Worm (Caenorhabditis elegans) whole organism, young adult: ENCODE results near the gene eef-1B.2.

Source experiments
- B0035.1 ChIP-seq: sonication (generic microtip); optimal IDR thresholded peaks from 2 replicates; lab custom pipeline; 2016; ENCODE audit warnings: missing genetic modification characterization, mild to moderate bottlenecking, missing compliant biosample characterization, missing genotype, missing genetic modification reagents
- B0336.3 ChIP-seq: fragments of 200-800 bp; sonication (Bioruptor generic); IDR thresholded peaks from 2 replicates; pipeline ENCODE4 v1.3.6; 2022; ENCODE audit warnings: missing genetic modification characterization, missing compliant biosample characterization
- C06A6.2 ChIP-seq: fragments of 200-800 bp; sonication (Bioruptor generic); conservative IDR thresholded peaks from 2 replicates; pipeline ENCODE4 v1.3.6; 2022; ENCODE audit warnings: missing genetic modification characterization, missing compliant biosample characterization
- D2030.7 ChIP-seq: fragments of 200-800 bp; sonication (Bioruptor generic); IDR thresholded peaks from 2 replicates; pipeline ENCODE4 v1.3.6; 2022; ENCODE audit warnings: missing genetic modification reagents, missing genetic modification characterization, missing compliant biosample characterization
- F23B12.7 ChIP-seq: sonication (generic microtip); optimal IDR thresholded peaks from 2 replicates; lab custom pipeline; 2017; ENCODE audit warnings: missing genetic modification characterization, mild to moderate bottlenecking, missing compliant biosample characterization, antibody characterized with exemption, moderate library complexity; ENCODE audit not compliant: insufficient read depth
- F33H1.4 ChIP-seq: fragments of 200-800 bp; sonication (Bioruptor generic); IDR thresholded peaks from 2 replicates; pipeline ENCODE4 v1.3.6; 2022; ENCODE audit warnings: missing genetic modification reagents, missing genetic modification characterization, missing compliant biosample characterization
- F49E8.2 ChIP-seq: sonication (generic microtip); optimal IDR thresholded peaks from 3 replicates; lab custom pipeline; 2017; ENCODE audit warnings: missing genetic modification characterization, mild to moderate bottlenecking, missing compliant biosample characterization, antibody characterized with exemption, moderate library complexity; ENCODE audit not compliant: insufficient read depth
- K11D2.4 ChIP-seq: fragments of 200-800 bp; sonication (Bioruptor generic); IDR thresholded peaks from 2 replicates; pipeline ENCODE4 v1.3.6; 2022; ENCODE audit warnings: missing genetic modification reagents, missing genetic modification characterization, missing compliant biosample characterization
- K12H6.12 ChIP-seq: fragments of 200-800 bp; sonication (Bioruptor generic); optimal IDR thresholded peaks from 2 replicates; lab custom pipeline; 2018; ENCODE audit warnings: mild to moderate bottlenecking, missing genetic modification characterization, missing compliant biosample characterization
- Y67H2A.10 ChIP-seq: fragments of 200-800 bp; sonication (Bioruptor generic); conservative IDR thresholded peaks from 2 replicates; pipeline ENCODE4 v1.3.6; 2022; ENCODE audit warnings: missing genetic modification reagents, missing genetic modification characterization, missing compliant biosample characterization
- ama-1 ChIP-seq, 3 experiments: fragments of 150-350 bp in 1 of 3; sonication (generic microtip) in 2 of 3; optimal IDR thresholded peaks; 2 replicates each; lab custom pipeline; 2014 to 2018; ENCODE audit warnings: missing biosample characterization in 2 of 3, missing genetic modification characterization in 2 of 3, missing genetic modification reagents in 2 of 3
- attf-3 ChIP-seq: fragments of 200-800 bp; sonication (Bioruptor generic); conservative IDR thresholded peaks from 2 replicates; pipeline ENCODE4 v1.3.6; 2022; ENCODE audit warnings: missing genetic modification reagents, missing genetic modification characterization, missing compliant biosample characterization
- attf-5 ChIP-seq: fragments of 200-800 bp; sonication (Bioruptor generic); optimal IDR thresholded peaks from 2 replicates; lab custom pipeline; 2018; ENCODE audit warnings: mild to moderate bottlenecking, missing genetic modification characterization, missing compliant biosample characterization
- attf-6 ChIP-seq: fragments of 200-800 bp; sonication (Bioruptor generic); IDR thresholded peaks from 2 replicates; pipeline ENCODE4 v1.3.6; 2022; ENCODE audit warnings: missing genetic modification reagents, missing genetic modification characterization, missing compliant biosample characterization
- cebp-1 ChIP-seq, 2 experiments: fragments of 200-800 bp in 1 of 2; sonication (Bioruptor generic) in 1 of 2; sonication (generic microtip) in 1 of 2; IDR thresholded peaks in 1 of 2; optimal IDR thresholded peaks in 1 of 2; 2 replicates each; pipeline versions ENCODE4 v1.3.6 to Lab custom; 2017 to 2022; ENCODE audit warnings: missing compliant biosample characterization in 2 of 2, missing genetic modification characterization in 2 of 2, mild to moderate bottlenecking in 1 of 2, missing genetic modification reagents in 1 of 2, moderate library complexity in 1 of 2
- ceh-27 ChIP-seq: fragments of 200-800 bp; sonication (Bioruptor generic); optimal IDR thresholded peaks from 2 replicates; lab custom pipeline; 2018; ENCODE audit warnings: mild to moderate bottlenecking, missing genetic modification characterization, moderate library complexity, missing compliant biosample characterization
- ceh-58 ChIP-seq: fragments of 200-800 bp; sonication (Bioruptor generic); IDR thresholded peaks from 2 replicates; pipeline ENCODE4 v1.3.6; 2022; ENCODE audit warnings: missing genetic modification characterization, missing compliant biosample characterization
- dpl-1 ChIP-seq: fragments of 150-350 bp; optimal IDR thresholded peaks from 2 replicates; lab custom pipeline; 2014; ENCODE audit warnings: missing biosample characterization, missing genetic modification reagents, missing genetic modification characterization
- efl-1 ChIP-seq: fragments of 150-350 bp; optimal IDR thresholded peaks from 2 replicates; lab custom pipeline; 2014; ENCODE audit warnings: missing biosample characterization, missing genetic modification reagents, missing genetic modification characterization
- egrh-3 ChIP-seq: fragments of 200-800 bp; sonication (Bioruptor generic); IDR thresholded peaks from 2 replicates; pipeline ENCODE4 v1.3.6; 2022; ENCODE audit warnings: missing genetic modification reagents, missing genetic modification characterization, missing compliant biosample characterization
- hmg-1.2 ChIP-seq: fragments of 200-800 bp; sonication (Bioruptor generic); IDR thresholded peaks from 2 replicates; pipeline ENCODE4 v1.3.6; 2022; ENCODE audit warnings: missing genetic modification reagents, missing genetic modification characterization, missing compliant biosample characterization
- let-526 ChIP-seq: fragments of 200-800 bp; sonication (Bioruptor generic); IDR thresholded peaks from 2 replicates; pipeline ENCODE4 v1.3.6; 2022; ENCODE audit warnings: missing genetic modification reagents, missing genetic modification characterization, missing compliant biosample characterization
- let-607 ChIP-seq, 2 experiments: fragments of 200-800 bp in 1 of 2; sonication (Bioruptor generic) in 1 of 2; sonication (generic microtip) in 1 of 2; optimal IDR thresholded peaks; 2 replicates each; lab custom pipeline; 2016 to 2018; ENCODE audit warnings: mild to moderate bottlenecking in 2 of 2, missing compliant biosample characterization in 2 of 2, missing genetic modification characterization in 2 of 2, moderate library complexity in 2 of 2, missing genotype in 1 of 2
- lin-40 ChIP-seq: sonication (generic microtip); optimal IDR thresholded peaks from 2 replicates; lab custom pipeline; 2016; ENCODE audit warnings: missing genetic modification characterization, mild to moderate bottlenecking, missing compliant biosample characterization, missing genotype, missing genetic modification reagents
- lin-54 ChIP-seq: fragments of 200-800 bp; sonication (Bioruptor generic); optimal IDR thresholded peaks from 2 replicates; lab custom pipeline; 2018; ENCODE audit warnings: mild to moderate bottlenecking, missing genetic modification characterization, missing compliant biosample characterization
- lsl-1 ChIP-seq: fragments of 200-800 bp; sonication (Bioruptor generic); optimal IDR thresholded peaks from 2 replicates; lab custom pipeline; 2018; ENCODE audit warnings: mild to moderate bottlenecking, missing genetic modification characterization, moderate library complexity, missing compliant biosample characterization
- madf-3 ChIP-seq: fragments of 200-800 bp; sonication (Bioruptor generic); IDR thresholded peaks from 2 replicates; pipeline ENCODE4 v1.3.6; 2022; ENCODE audit warnings: missing genetic modification reagents, missing genetic modification characterization, missing compliant biosample characterization
- madf-6 ChIP-seq: fragments of 200-800 bp; sonication (Bioruptor generic); IDR thresholded peaks from 2 replicates; pipeline ENCODE4 v1.3.6; 2022; ENCODE audit warnings: missing genetic modification reagents, missing genetic modification characterization, missing compliant biosample characterization
- mcd-1 ChIP-seq: fragments of 200-800 bp; sonication (Bioruptor generic); IDR thresholded peaks from 2 replicates; pipeline ENCODE4 v1.3.6; 2022; ENCODE audit warnings: missing genetic modification reagents, missing genetic modification characterization, missing compliant biosample characterization
- nhr-27 ChIP-seq: fragments of 200-800 bp; sonication (Bioruptor generic); optimal IDR thresholded peaks from 2 replicates; lab custom pipeline; 2018; ENCODE audit warnings: mild to moderate bottlenecking, missing genetic modification characterization, moderate library complexity, missing compliant biosample characterization
- pbrm-1 ChIP-seq: fragments of 200-800 bp; sonication (Bioruptor generic); IDR thresholded peaks from 2 replicates; pipeline ENCODE4 v1.3.6; 2022; ENCODE audit warnings: missing genetic modification reagents, missing genetic modification characterization, missing compliant biosample characterization
- pha-4 ChIP-seq: fragments of 150-350 bp; sonication (generic microtip); optimal IDR thresholded peaks from 2 replicates; lab custom pipeline; 2014; ENCODE audit warnings: missing biosample characterization, missing genetic modification reagents, missing genetic modification characterization
- rcor-1 ChIP-seq: fragments of 200-800 bp; sonication (Bioruptor generic); IDR thresholded peaks from 2 replicates; pipeline ENCODE4 v1.3.6; 2022; ENCODE audit warnings: missing genetic modification reagents, missing genetic modification characterization, missing compliant biosample characterization
- repo-1 ChIP-seq: sonication (generic microtip); optimal IDR thresholded peaks from 2 replicates; lab custom pipeline; 2017; ENCODE audit warnings: mild to moderate bottlenecking, missing genetic modification characterization, missing compliant biosample characterization
- snpc-1.1 ChIP-seq: sonication (generic microtip); optimal IDR thresholded peaks from 2 replicates; lab custom pipeline; 2017; ENCODE audit warnings: missing genetic modification characterization, mild to moderate bottlenecking, missing compliant biosample characterization, antibody characterized with exemption, moderate library complexity, missing genotype, missing genetic modification reagents; ENCODE audit not compliant: insufficient read depth
- snpc-1.3 ChIP-seq: sonication (generic microtip); optimal IDR thresholded peaks from 2 replicates; lab custom pipeline; 2017; ENCODE audit warnings: missing genetic modification characterization, mild to moderate bottlenecking, missing compliant biosample characterization, antibody characterized with exemption, moderate library complexity, missing genotype, missing genetic modification reagents; ENCODE audit not compliant: insufficient read depth
- snpc-3.4 ChIP-seq: sonication (generic microtip); optimal IDR thresholded peaks from 2 replicates; lab custom pipeline; 2017; ENCODE audit warnings: missing genetic modification characterization, mild to moderate bottlenecking, missing compliant biosample characterization, antibody characterized with exemption, moderate library complexity, missing genotype, missing genetic modification reagents
- snpc-4 ChIP-seq, 5 experiments: fragments of 150-350 bp in 1 of 5; sonication (generic microtip) in 4 of 5; optimal IDR thresholded peaks; 2 replicates each; lab custom pipeline; 2014 to 2018; ENCODE audit warnings: missing genetic modification characterization in 5 of 5, missing biosample characterization in 3 of 5, antibody characterized with exemption in 2 of 5, mild to moderate bottlenecking in 2 of 5, missing compliant biosample characterization in 2 of 5, missing genotype in 2 of 5, moderate library complexity in 2 of 5, missing genetic modification reagents in 1 of 5
- tlf-1 ChIP-seq: fragments of 200-800 bp; sonication (Bioruptor generic); optimal IDR thresholded peaks from 2 replicates; lab custom pipeline; 2018; ENCODE audit warnings: mild to moderate bottlenecking, missing genetic modification characterization, missing compliant biosample characterization
- unc-130 ChIP-seq: sonication (generic microtip); optimal IDR thresholded peaks from 2 replicates; lab custom pipeline; 2016; ENCODE audit warnings: missing genetic modification reagents, missing genetic modification characterization, missing compliant biosample characterization
- zfh-2 ChIP-seq: fragments of 200-800 bp; sonication (Bioruptor generic); conservative IDR thresholded peaks from 2 replicates; pipeline ENCODE4 v1.3.6; 2022; ENCODE audit warnings: missing genetic modification reagents, missing genetic modification characterization, missing compliant biosample characterization
- ztf-18 ChIP-seq: sonication (generic microtip); optimal IDR thresholded peaks from 2 replicates; lab custom pipeline; 2016; ENCODE audit warnings: missing genotype, mild to moderate bottlenecking, missing genetic modification characterization, missing compliant biosample characterization
- ztf-25 ChIP-seq: fragments of 200-800 bp; sonication (Bioruptor generic); IDR thresholded peaks from 2 replicates; pipeline ENCODE4 v1.3.6; 2022; ENCODE audit warnings: missing genetic modification reagents, missing genetic modification characterization, missing compliant biosample characterization

Gene eef-1B.2

ce11 chrIV:15024426-15024825 lies 12.7 kb upstream of the eef-1B.2 start:
- TF ChIP-seq pha-4 (tag; lab: Kevin White, UChicago): no peak
- peak; percentile 67 for TF ChIP-seq zfh-2
- no peak for TF ChIP-seq ceh-27 (GFP tag; lab: Kevin White, UChicago)
- no peak for TF ChIP-seq egrh-3 (GFP tag; lab: Robert Waterston, UW)

ce11 chrIV:15025384-15025783 lies 11.7 kb upstream of the eef-1B.2 start, which contains the start of gene fcd-2:
TSS of gene fcd-2 (plus strand) at chrIV:15025710.
- TF ChIP-seq B0035.1 (tag; lab: Kevin White, UChicago) (peak; percentile 23), lsl-1 (GFP tag; lab: Kevin White, UChicago) (peak; percentile 23), ama-1 (optimal IDR thresholded peaks at IDR 0.05; lab: Kevin White, UChicago) (no peak), ama-1 (GFP tag; optimal IDR thresholded peaks at IDR 0.05; lab: Kevin White, UChicago) (peak in 1 of 2 experiments; percentile 24), lin-40 (tag; lab: Kevin White, UChicago) (peak; percentile 15), F33H1.4 (GFP tag; lab: Robert Waterston, UW) (peak; percentile 37; the same call in 1 of the 2 replicates), madf-6 (GFP tag; lab: Robert Waterston, UW) (peak; percentile 61), attf-3 (GFP tag; lab: Robert Waterston, UW) (peak; percentile 95), let-526 (GFP tag; lab: Robert Waterston, UW) (no peak), F49E8.2 (tag; lab: Kevin White, UChicago) (peak; percentile 43), pbrm-1 (GFP tag; lab: Robert Waterston, UW) (no peak), ztf-25 (GFP tag; lab: Robert Waterston, UW) (no peak), efl-1 (GFP tag; lab: Kevin White, UChicago) (peak; percentile 96), attf-6 (peak; percentile 89), madf-3 (GFP tag; lab: Robert Waterston, UW) (0 out of 2 replicates have a peak, but pooled peaks have one; percentile 4), attf-5 (GFP tag; lab: Kevin White, UChicago) (peak; percentile 63), snpc-1.1 (tag; lab: Kevin White, UChicago) (peak; percentile 66), ztf-18 (tag; lab: Kevin White, UChicago) (peak; percentile 71), let-607 (tag; optimal IDR thresholded peaks at IDR 0.05; lab: Kevin White, UChicago) (no peak), dpl-1 (GFP tag; lab: Kevin White, UChicago) (peak; percentile 85), snpc-1.3 (tag; lab: Kevin White, UChicago) (peak; percentile 6), nhr-27 (tag; lab: Kevin White, UChicago) (no peak), D2030.7 (0 out of 2 replicates have a peak, but pooled peaks have one; percentile 19), K12H6.12 (tag; lab: Kevin White, UChicago) (peak; percentile 1), ceh-58 (no peak), repo-1 (tag; lab: Kevin White, UChicago) (no peak), unc-130 (no peak), hmg-1.2 (GFP tag; lab: Robert Waterston, UW) (0 out of 2 replicates have a peak, but pooled peaks have one; percentile 24), K11D2.4 (GFP tag; lab: Robert Waterston, UW) (no peak), snpc-4 (GFP tag; optimal IDR thresholded peaks at IDR 0.05; lab: Kevin White, UChicago) (peak; percentile 62), snpc-4 (tag; optimal IDR thresholded peaks at IDR 0.05; lab: Kevin White, UChicago) (peak in 3 of 4 experiments; percentile 60 to 89 (median 73)), egrh-3 (GFP tag; lab: Robert Waterston, UW) (no peak), Y67H2A.10 (GFP tag; lab: Robert Waterston, UW) (no peak), cebp-1 (GFP tag; IDR thresholded peaks at IDR 0.05; lab: Robert Waterston, UW) (no peak), cebp-1 (tag; optimal IDR thresholded peaks at IDR 0.05; lab: Kevin White, UChicago) (peak; percentile 41), lin-54 (GFP tag; lab: Kevin White, UChicago) (peak; percentile 92), snpc-3.4 (tag; lab: Kevin White, UChicago) (peak; percentile 34), F23B12.7 (tag; lab: Kevin White, UChicago) (peak; percentile 77), B0336.3 (GFP tag; lab: Robert Waterston, UW) (peak; percentile 26; the same call in 1 of the 2 replicates), mcd-1 (no peak; the same call in 1 of the 2 replicates), rcor-1 (GFP tag; lab: Robert Waterston, UW) (no peak), tlf-1 (GFP tag; lab: Kevin White, UChicago) (peak; percentile 13), C06A6.2 (GFP tag; lab: Robert Waterston, UW) (no peak)
